Fruit fly (Drosophila melanogaster): Measurements from ENCODE around the gene CNPYb.
A peak's percentile ranks its signal among the peaks of the same experiment; 100 is the strongest.

Gene CNPYb

dm6 chr3L:19079798-19080691 is 16.0 kb downstream of the CNPYb start (continued):
- TF ChIP-seq Hr39 (GFP tag; optimal IDR thresholded peaks at IDR 0.05) (peak; percentile 78), Eip93F (GFP tag; optimal IDR thresholded peaks at IDR 0.05) (no peak), Eip75B (GFP tag; optimal IDR thresholded peaks at IDR 0.05) (peak; percentile 85), fd59A (GFP tag; optimal IDR thresholded peaks at IDR 0.05) (peak; percentile 72), CG11294 (GFP tag; IDR thresholded peaks at IDR 0.05) (no peak), cyc (GFP tag; optimal IDR thresholded peaks at IDR 0.05) (peak; percentile 73), OdsH (GFP tag; optimal IDR thresholded peaks at IDR 0.05) (peak; percentile 78), CG34406 (GFP tag; optimal IDR thresholded peaks at IDR 0.05) (peak; percentile 81), CG1621 (tag; optimal IDR thresholded peaks at IDR 0.05) (no peak), CG11902 (GFP tag; optimal IDR thresholded peaks at IDR 0.05) (peak; percentile 72), CG7368 (GFP tag; optimal IDR thresholded peaks at IDR 0.05) (peak; percentile 61)

dm6 chr3L:19079067-19079466 is 16.9 kb downstream of the CNPYb start:
- TF ChIP-seq CG6854 (GFP tag; optimal IDR thresholded peaks at IDR 0.05) (peak; percentile 23), CG6276 (GFP tag; optimal IDR thresholded peaks at IDR 0.05) (peak; percentile 5), Eip78C (GFP tag) (no peak), Lpt (GFP tag; optimal IDR thresholded peaks at IDR 0.05) (peak; percentile 23), dsx (GFP tag; optimal IDR thresholded peaks at IDR 0.05; ENCODE audit: poor library complexity, severe bottlenecking) (peak; percentile 22), CG6163 (GFP tag; IDR thresholded peaks at IDR 0.05) (peak; percentile 73), CG16779 (tag; optimal IDR thresholded peaks at IDR 0.05) (peak; percentile 28), Sox102F (GFP tag; optimal IDR thresholded peaks at IDR 0.05) (peak; percentile 4), Smox (GFP tag; optimal IDR thresholded peaks at IDR 0.05) (peak; percentile 8), cyc (GFP tag; optimal IDR thresholded peaks at IDR 0.05) (no peak), CG10631 (GFP tag; optimal IDR thresholded peaks at IDR 0.05) (no peak), ss (GFP tag; optimal IDR thresholded peaks at IDR 0.05) (peak; percentile 36 to 40), CG6808 (GFP tag; optimal IDR thresholded peaks at IDR 0.05) (peak; percentile 10)

DNA sequence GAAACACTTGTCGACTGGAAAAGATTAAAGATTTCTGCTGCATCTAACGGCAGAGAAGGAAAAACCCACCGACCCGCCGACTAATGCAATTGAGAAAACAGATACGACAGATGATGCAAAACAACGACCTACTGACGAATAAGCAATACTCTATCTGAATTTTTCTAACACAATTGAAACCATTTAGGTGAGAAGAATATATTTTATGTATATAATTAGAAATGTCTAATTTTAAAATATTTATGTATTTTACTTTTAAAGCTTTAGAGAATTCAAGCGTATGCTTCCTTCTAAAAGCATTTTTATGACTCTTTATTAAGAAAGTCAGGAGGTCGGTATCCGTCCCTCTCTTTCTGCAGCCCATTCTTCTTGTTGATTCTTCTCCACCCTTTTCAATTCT is 17.6 kb downstream of the CNPYb start:
- TF ChIP-seq esn (GFP tag; optimal IDR thresholded peaks at IDR 0.05) (peak; percentile 10), CG4318 (GFP tag; optimal IDR thresholded peaks at IDR 0.05) (peak; percentile 31), CG15336 (GFP tag; IDR thresholded peaks at IDR 0.05) (peak; percentile 70), eg (GFP tag; IDR thresholded peaks at IDR 0.05) (peak; percentile 63), CG11762 (GFP tag; optimal IDR thresholded peaks at IDR 0.05; ENCODE audit: insufficient read depth) (no peak), fd85E (GFP tag; optimal IDR thresholded peaks at IDR 0.05) (no peak), CG6276 (GFP tag; optimal IDR thresholded peaks at IDR 0.05) (no peak), cyc (GFP tag; optimal IDR thresholded peaks at IDR 0.05) (no peak), pdm3 (GFP tag; optimal IDR thresholded peaks at IDR 0.05) (no peak), CG10631 (GFP tag; optimal IDR thresholded peaks at IDR 0.05) (peak; percentile 46), CG6808 (GFP tag; optimal IDR thresholded peaks at IDR 0.05) (no peak), CG31627 (GFP tag; optimal IDR thresholded peaks at IDR 0.05) (no peak), lz (GFP tag; optimal IDR thresholded peaks at IDR 0.05) (no peak), Eip75B (GFP tag; optimal IDR thresholded peaks at IDR 0.05) (no peak), Ets21C (GFP tag; optimal IDR thresholded peaks at IDR 0.05) (no peak), dsx (GFP tag; optimal IDR thresholded peaks at IDR 0.05; ENCODE audit: poor library complexity, severe bottlenecking) (no peak), svp (GFP tag) (peak; percentile 70), Ets96B (tag; optimal IDR thresholded peaks at IDR 0.05) (peak; percentile 23), CG34406 (GFP tag; optimal IDR thresholded peaks at IDR 0.05) (peak; percentile 12), Sox14 (GFP tag; optimal IDR thresholded peaks at IDR 0.05) (no peak), fd59A (GFP tag; optimal IDR thresholded peaks at IDR 0.05) (no peak), Blimp-1 (GFP tag; optimal IDR thresholded peaks at IDR 0.05) (no peak), achi (GFP tag; optimal IDR thresholded peaks at IDR 0.05) (peak; percentile 19), topi (GFP tag; optimal IDR thresholded peaks at IDR 0.05) (no peak), CG32006 (GFP tag; optimal IDR thresholded peaks at IDR 0.05) (peak; percentile 57), salr (GFP tag; optimal IDR thresholded peaks at IDR 0.05) (peak in 1 of 2 experiments; percentile 28), CG16779 (tag; optimal IDR thresholded peaks at IDR 0.05) (no peak), Met (GFP tag; optimal IDR thresholded peaks at IDR 0.05) (peak; percentile 24), CG6792 (GFP tag; optimal IDR thresholded peaks at IDR 0.05) (peak; percentile 9), dac (GFP tag; optimal IDR thresholded peaks at IDR 0.05) (no peak), Lpt (GFP tag; optimal IDR thresholded peaks at IDR 0.05) (no peak), OdsH (GFP tag; optimal IDR thresholded peaks at IDR 0.05) (peak; percentile 16), CG3919 (GFP tag; optimal IDR thresholded peaks at IDR 0.05) (peak; percentile 7)

Measured in whole organism, prepupa.